Worm (Caenorhabditis elegans): ENCODE data around the gene Y73F8A.26.

Y73F8A.26 gene

DNA sequence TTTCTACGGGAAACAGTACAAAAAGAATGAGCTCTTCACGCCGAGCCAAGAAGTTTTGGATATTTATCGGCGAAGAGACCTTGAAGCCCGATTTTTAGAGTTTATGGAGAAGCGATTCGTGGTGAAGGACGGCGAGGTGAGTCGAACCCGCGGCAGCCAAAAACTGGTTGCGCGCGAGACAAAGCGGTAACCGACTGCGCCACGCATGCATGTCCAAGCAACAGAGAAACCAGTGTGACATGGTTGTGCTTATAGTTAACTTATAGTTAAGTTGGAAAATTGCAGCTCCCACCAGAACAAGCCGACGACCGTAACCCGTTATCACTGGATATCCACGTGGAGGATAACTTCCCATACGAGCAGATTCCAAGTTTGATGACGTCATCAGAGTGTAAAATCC, 2.9 kb downstream of the Y73F8A.26 start (continued):
- no peak for TF ChIP-seq fkh-3 (tag; optimal IDR thresholded peaks at IDR 0.05)
- no peak for TF ChIP-seq Y95B8A.8 (GFP tag; IDR thresholded peaks at IDR 0.05)
- TF ChIP-seq ceh-40 (GFP tag; IDR thresholded peaks at IDR 0.05): no peak
- no peak for TF ChIP-seq F39B2.1 (GFP tag; IDR thresholded peaks at IDR 0.05)
- TF ChIP-seq xnd-1 (tag; optimal IDR thresholded peaks at IDR 0.05): no peak
- TF ChIP-seq snpc-4 (GFP tag; optimal IDR thresholded peaks at IDR 0.05): peak; percentile 84
- peak; percentile 39 to 96 (median 90) for TF ChIP-seq snpc-4 (tag; optimal IDR thresholded peaks at IDR 0.05)
- no peak for TF ChIP-seq T26A5.8 (tag; optimal IDR thresholded peaks at IDR 0.05)
- peak; percentile 52; the same call in 1 of the 2 replicates for TF ChIP-seq hsf-1 (GFP tag; IDR thresholded peaks at IDR 0.05)
- TF ChIP-seq lsl-1 (GFP tag; optimal IDR thresholded peaks at IDR 0.05): peak; percentile 23
- TF ChIP-seq K12H6.12 (tag; optimal IDR thresholded peaks at IDR 0.05): no peak
- no peak for TF ChIP-seq ztf-3 (GFP tag; optimal IDR thresholded peaks at IDR 0.05)
- TF ChIP-seq ceh-27 (GFP tag; optimal IDR thresholded peaks at IDR 0.05): no peak
- no peak for TF ChIP-seq Y53G8AR.9 (GFP tag; conservative IDR thresholded peaks at IDR 0.05)
- no peak for TF ChIP-seq unc-130 (GFP tag; optimal IDR thresholded peaks at IDR 0.05)
- no peak for TF ChIP-seq Y56A3A.18 (GFP tag; IDR thresholded peaks at IDR 0.05)
- 0 out of 2 replicates have a peak, but pooled peaks have one; percentile 19 for TF ChIP-seq ceh-100 (GFP tag; IDR thresholded peaks at IDR 0.05)
- TF ChIP-seq C17E4.6 (GFP tag; IDR thresholded peaks at IDR 0.05): no peak
- TF ChIP-seq lir-1 (GFP tag; conservative IDR thresholded peaks at IDR 0.05): 0 out of 2 replicates have a peak, but pooled peaks have one; percentile 11
- TF ChIP-seq egrh-3 (GFP tag; IDR thresholded peaks at IDR 0.05): 0 out of 2 replicates have a peak, but pooled peaks have one; percentile 6
- TF ChIP-seq lin-54 (GFP tag; optimal IDR thresholded peaks at IDR 0.05): no peak
- peak; percentile 51 for TF ChIP-seq hmg-1.2 (GFP tag; IDR thresholded peaks at IDR 0.05)
- peak; percentile 77 for TF ChIP-seq B0261.1 (tag; optimal IDR thresholded peaks at IDR 0.05)
- no peak for TF ChIP-seq B0019.2 (GFP tag; conservative IDR thresholded peaks at IDR 0.05)
- TF ChIP-seq hlh-26 (GFP tag; conservative IDR thresholded peaks at IDR 0.05): no peak
- TF ChIP-seq F57C9.4 (tag; optimal IDR thresholded peaks at IDR 0.05): no peak
- TF ChIP-seq C06A6.2 (GFP tag; conservative IDR thresholded peaks at IDR 0.05): no peak
- TF ChIP-seq ceh-91 (GFP tag; IDR thresholded peaks at IDR 0.05): no peak
- no peak for TF ChIP-seq hmg-20 (GFP tag; IDR thresholded peaks at IDR 0.05)
- no peak for TF ChIP-seq ztf-22 (GFP tag; optimal IDR thresholded peaks at IDR 0.05)
- TF ChIP-seq nfya-1 (tag; optimal IDR thresholded peaks at IDR 0.05; ENCODE audit: borderline replicate concordance, insufficient read depth): no peak
- TF ChIP-seq sptf-2 (GFP tag; optimal IDR thresholded peaks at IDR 0.05): no peak

DNA sequence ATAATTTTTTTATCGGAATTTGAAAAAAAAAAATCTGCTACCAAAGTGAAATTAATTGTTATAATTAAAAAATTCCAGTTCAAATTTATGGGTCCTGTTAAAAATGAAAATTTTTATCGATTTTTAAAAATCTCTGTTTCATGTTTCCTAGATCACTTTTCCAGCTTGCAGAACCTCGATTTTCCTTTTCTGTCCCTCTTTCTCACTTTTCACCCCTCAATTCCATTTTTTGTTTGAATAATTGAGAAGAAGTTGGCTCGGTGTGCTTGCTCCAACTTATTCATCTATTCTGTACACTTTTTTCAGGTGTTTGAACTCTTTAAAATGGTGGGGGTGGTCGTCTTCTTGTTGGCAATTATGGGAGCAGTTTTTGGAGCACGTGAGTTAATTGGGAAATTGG, 23.8 kb downstream of the Y73F8A.26 start, which contains the start of gene acr-24:
Gene acr-24 (plus strand): TSS at position 301 of the 400 bp plus-strand sequence.
- TF ChIP-seq die-1 (tag; optimal IDR thresholded peaks at IDR 0.05) (no peak), nhr-80 (tag; optimal IDR thresholded peaks at IDR 0.05) (no peak), zim-3 (tag; optimal IDR thresholded peaks at IDR 0.05) (no peak), nfya-2 (GFP tag; IDR thresholded peaks at IDR 0.05) (no peak), atf-7 (tag; optimal IDR thresholded peaks at IDR 0.05) (no peak), C17E4.6 (GFP tag; IDR thresholded peaks at IDR 0.05) (no peak), let-607 (tag; optimal IDR thresholded peaks at IDR 0.05) (no peak), ZK185.1 (tag; optimal IDR thresholded peaks at IDR 0.05; ENCODE audit: poor library complexity, severe bottlenecking) (no peak), F23B12.7 (tag; optimal IDR thresholded peaks at IDR 0.05; ENCODE audit: insufficient read depth) (no peak), aptf-2 (GFP tag; conservative IDR thresholded peaks at IDR 0.05) (no peak), zfh-2 (GFP tag; conservative IDR thresholded peaks at IDR 0.05) (no peak), ceh-91 (GFP tag; IDR thresholded peaks at IDR 0.05) (no peak), sptf-2 (GFP tag; optimal IDR thresholded peaks at IDR 0.05) (no peak), pbrm-1 (GFP tag; IDR thresholded peaks at IDR 0.05) (no peak), bed-1 (GFP tag; IDR thresholded peaks at IDR 0.05) (no peak), F52B5.7 (tag; optimal IDR thresholded peaks at IDR 0.05) (no peak), lin-26 (GFP tag; IDR thresholded peaks at IDR 0.05) (no peak), ztf-3 (GFP tag; optimal IDR thresholded peaks at IDR 0.05) (no peak)
